Worm (Caenorhabditis elegans): Measurements from ENCODE around the gene xtr-1.

DNA sequence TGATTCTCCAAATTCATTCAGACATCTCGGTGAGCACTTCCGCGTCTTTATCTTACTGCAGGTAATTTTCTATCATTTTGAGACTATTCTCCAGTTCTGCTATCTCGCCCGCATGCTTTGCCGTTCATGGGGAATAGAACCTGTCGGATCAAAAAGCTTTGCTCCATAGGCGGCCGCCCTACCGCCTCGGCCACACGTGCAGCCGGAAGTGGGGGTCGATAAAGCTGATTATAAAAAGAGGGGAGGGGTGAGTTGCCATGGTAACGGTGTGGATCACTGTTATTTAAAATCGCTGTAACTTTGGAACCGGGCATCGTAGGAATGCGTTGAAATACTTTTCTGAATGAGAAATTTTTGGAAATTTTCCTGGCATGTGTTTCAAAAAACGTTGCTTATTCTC lies 17.8 kb downstream of the xtr-1 start:
- TF ChIP-seq pros-1 (tag; optimal IDR thresholded peaks at IDR 0.05) (no peak), ceh-31 (tag; optimal IDR thresholded peaks at IDR 0.05) (no peak), pha-2 (tag; optimal IDR thresholded peaks at IDR 0.05) (no peak), nfya-1 (tag; optimal IDR thresholded peaks at IDR 0.05) (no peak), K02D7.2 (tag; optimal IDR thresholded peaks at IDR 0.05) (no peak), pag-3 (tag; optimal IDR thresholded peaks at IDR 0.05; ENCODE audit: borderline replicate concordance) (no peak), C08G9.2 (tag; optimal IDR thresholded peaks at IDR 0.05) (no peak), elt-2 (tag; optimal IDR thresholded peaks at IDR 0.05) (no peak), nhr-11 (tag; optimal IDR thresholded peaks at IDR 0.05) (no peak), hlh-15 (tag; optimal IDR thresholded peaks at IDR 0.05) (no peak), fkh-10 (GFP tag; optimal IDR thresholded peaks at IDR 0.05) (no peak), ama-1 (optimal IDR thresholded peaks at IDR 0.05) (no peak), T23F11.4 (GFP tag; optimal IDR thresholded peaks at IDR 0.05) (no peak), hlh-13 (GFP tag; optimal IDR thresholded peaks at IDR 0.05) (no peak)
